Worm (Caenorhabditis elegans): ENCODE results near the gene osm-6.

- TF ChIP-seq unc-86 (tag; optimal IDR thresholded peaks at IDR 0.05) (no peak), unc-98 (GFP tag; IDR thresholded peaks at IDR 0.05) (no peak), unc-62 (GFP tag; optimal IDR thresholded peaks at IDR 0.05) (no peak), grh-1 (GFP tag; IDR thresholded peaks at IDR 0.05) (no peak), lsy-2 (tag; optimal IDR thresholded peaks at IDR 0.05) (peak; percentile 48 to 82), nhr-84 (tag; optimal IDR thresholded peaks at IDR 0.05) (no peak), ces-1 (GFP tag; optimal IDR thresholded peaks at IDR 0.05) (no peak), nhr-28 (tag; optimal IDR thresholded peaks at IDR 0.05) (no peak)
Measured at ce11 chrV:11887988-11888499, 39.2 kb downstream of the osm-6 start, which contains the start of gene adh-1.

Measured in whole organism, L1 larva.